Worm (Caenorhabditis elegans) whole organism, L4/young adult: Measurements from ENCODE around the gene F54D5.23.
A peak's percentile ranks its signal among the peaks of the same experiment; 100 is the strongest.

ENCODE experiments used
- W03F9.2 ChIP-seq: fragments of 150-350 bp; optimal IDR thresholded peaks from 2 replicates; lab custom pipeline; 2014; ENCODE audit warnings: missing biosample characterization, missing genetic modification characterization
- dao-5 ChIP-seq: sonication (generic microtip); optimal IDR thresholded peaks from 2 replicates; lab custom pipeline; 2016; ENCODE audit warnings: missing genotype, missing genetic modification characterization, moderate library complexity, missing compliant biosample characterization
- him-1 ChIP-seq: sonication (generic microtip); optimal IDR thresholded peaks from 2 replicates; lab custom pipeline; 2016; ENCODE audit warnings: missing genotype, missing genetic modification reagents, missing genetic modification characterization, missing compliant biosample characterization

ce11 chrII:11545299-11545951 is 23.7 kb downstream of the F54D5.23 start, which contains the start of gene dnj-13:
- TF ChIP-seq him-1 (peak; percentile 73), W03F9.2 (tag; lab: Kevin White, UChicago) (peak; percentile 83), dao-5 (tag; lab: Kevin White, UChicago) (peak; percentile 36)
